Fruit fly (Drosophila melanogaster) whole organism: Measurements from ENCODE around the gene robl22E.

ENCODE experiments used
- CG8478 ChIP-seq: fragments of >200 bp; optimal IDR thresholded peaks from 2 replicates; lab custom pipeline; 2018; ENCODE audit warnings: inconsistent platforms
- Dll ChIP-seq: fragments of >200 bp; optimal IDR thresholded peaks from 2 replicates; lab custom pipeline; 2017
- psq ChIP-seq: fragments of >200 bp; optimal IDR thresholded peaks from 2 replicates; lab custom pipeline; 2017
- usp ChIP-seq: fragments of >200 bp; optimal IDR thresholded peaks from 2 replicates; lab custom pipeline; 2017; ENCODE audit warnings: missing biosample characterization, missing genetic modification characterization, mixed read lengths

dm6 chr2L:2254950-2255349 is 35.6 kb downstream of the robl22E start, which contains the start of gene Send1:
- TF ChIP-seq Dll (lab: Kevin White, UChicago), result no peak
- no peak for TF ChIP-seq usp (GFP tag; lab: Kevin White, UChicago)
- no peak for TF ChIP-seq psq (lab: Kevin White, UChicago)
- no peak for TF ChIP-seq CG8478 (lab: Kevin White, UChicago)
